Fruit fly (Drosophila melanogaster) whole organism, embryonic: ENCODE results near the gene Bacc.

ENCODE experiments used
- Antp ChIP-seq: fragments of 200-800 bp; sonication (Bioruptor generic); optimal IDR thresholded peaks from 3 replicates; lab custom pipeline; 2016; ENCODE audit warnings: missing biosample characterization, missing genetic modification characterization
- Blimp-1 ChIP-seq: fragments of 200-800 bp; sonication (Bioruptor generic); optimal IDR thresholded peaks from 3 replicates; lab custom pipeline; 2018; ENCODE audit warnings: missing biosample characterization, missing genetic modification characterization, mild to moderate bottlenecking, moderate library complexity, missing genetic modification reagents
- C15 ChIP-seq: fragments of 200-800 bp; sonication (Bioruptor generic); IDR thresholded peaks from 3 replicates; pipeline ENCODE4 v1.3.6; 2022; ENCODE audit warnings: missing biosample characterization, missing genetic modification characterization
- CG10274 ChIP-seq: fragments of 200-800 bp; sonication (Bioruptor generic); optimal IDR thresholded peaks from 3 replicates; lab custom pipeline; 2017; ENCODE audit warnings: missing biosample characterization, mild to moderate bottlenecking, missing genetic modification characterization
- CG10366 ChIP-seq: fragments of 200-800 bp; sonication (Bioruptor generic); IDR thresholded peaks from 2 replicates; pipeline ENCODE4 v1.3.6; 2022; ENCODE audit warnings: missing biosample characterization, missing genetic modification characterization
- CG12219 ChIP-seq: fragments of 200-800 bp; sonication (Bioruptor generic); optimal IDR thresholded peaks from 3 replicates; lab custom pipeline; 2018; ENCODE audit warnings: missing biosample characterization, mild to moderate bottlenecking, missing genetic modification characterization
- CG12299 ChIP-seq: fragments of 200-800 bp; sonication (Bioruptor generic); optimal IDR thresholded peaks from 2 replicates; lab custom pipeline; 2018; ENCODE audit warnings: missing biosample characterization, mild to moderate bottlenecking, missing genetic modification characterization
- CG12769 ChIP-seq: fragments of 200-800 bp; sonication (Bioruptor generic); optimal IDR thresholded peaks from 2 replicates; lab custom pipeline; 2019; ENCODE audit warnings: missing biosample characterization, mild to moderate bottlenecking, missing genetic modification characterization, moderate library complexity
- CG15601 ChIP-seq: fragments of 200-800 bp; sonication (Bioruptor generic); optimal IDR thresholded peaks from 3 replicates; lab custom pipeline; 2019; ENCODE audit warnings: missing biosample characterization, mild to moderate bottlenecking, missing genetic modification characterization, moderate library complexity
- CG16863 ChIP-seq: fragments of 200-800 bp; sonication (Bioruptor generic); optimal IDR thresholded peaks from 3 replicates; lab custom pipeline; 2016; ENCODE audit warnings: missing biosample characterization, missing genetic modification characterization
- CG17186 ChIP-seq: fragments of 200-800 bp; sonication (Bioruptor generic); optimal IDR thresholded peaks from 3 replicates; lab custom pipeline; 2017; ENCODE audit warnings: missing biosample characterization, missing genetic modification reagents, missing genetic modification characterization
- CG17328 ChIP-seq: fragments of 200-800 bp; sonication (Bioruptor generic); IDR thresholded peaks from 2 replicates; pipeline ENCODE4 v1.3.6; 2022; ENCODE audit warnings: missing biosample characterization, missing genetic modification characterization
- CG18619 ChIP-seq: fragments of 200-800 bp; sonication (Bioruptor generic); optimal IDR thresholded peaks from 3 replicates; lab custom pipeline; 2017; ENCODE audit warnings: missing biosample characterization, mild to moderate bottlenecking, missing genetic modification characterization
- CG2120 ChIP-seq: fragments of 200-800 bp; sonication (Bioruptor generic); optimal IDR thresholded peaks from 3 replicates; lab custom pipeline; 2016; ENCODE audit warnings: missing biosample characterization, missing genetic modification characterization
- CG31365 ChIP-seq: fragments of 200-800 bp; sonication (Bioruptor generic); optimal IDR thresholded peaks from 2 replicates; lab custom pipeline; 2018; ENCODE audit warnings: missing biosample characterization, mild to moderate bottlenecking, missing genetic modification characterization
- CG6689 ChIP-seq: fragments of 200-800 bp; sonication (Bioruptor generic); IDR thresholded peaks from 2 replicates; pipeline ENCODE4 v1.3.6; 2022; ENCODE audit warnings: missing biosample characterization, missing genetic modification characterization
- CG6854 ChIP-seq: fragments of 200-800 bp; sonication (Bioruptor generic); optimal IDR thresholded peaks from 3 replicates; lab custom pipeline; 2017; ENCODE audit warnings: missing biosample characterization, mild to moderate bottlenecking, missing genetic modification characterization
- CG7357 ChIP-seq: fragments of 200-800 bp; sonication (Bioruptor generic); IDR thresholded peaks from 3 replicates; pipeline ENCODE4 v1.3.6; 2022; ENCODE audit warnings: missing biosample characterization, missing genetic modification characterization
- CG7786 ChIP-seq: fragments of 200-800 bp; sonication (Bioruptor generic); optimal IDR thresholded peaks from 2 replicates; lab custom pipeline; 2016; ENCODE audit warnings: missing biosample characterization, missing genetic modification characterization
- CG9215 ChIP-seq: fragments of 200-800 bp; sonication (Bioruptor generic); IDR thresholded peaks from 2 replicates; pipeline ENCODE4 v1.3.6; 2022; ENCODE audit warnings: missing biosample characterization, missing genetic modification characterization
- D ChIP-seq, 2 experiments: fragments of 200-800 bp in 1 of 2; fragments of >200 bp in 1 of 2; sonication (Bioruptor generic) in 1 of 2; optimal IDR thresholded peaks; 2 replicates in 1 of 2; 3 replicates in 1 of 2; lab custom pipeline; 2017; ENCODE audit warnings: mild to moderate bottlenecking in 1 of 2, missing biosample characterization in 1 of 2, missing genetic modification characterization in 1 of 2, missing genetic modification reagents in 1 of 2
- D19B ChIP-seq: fragments of 200-800 bp; sonication (Bioruptor generic); optimal IDR thresholded peaks from 2 replicates; lab custom pipeline; 2017; ENCODE audit warnings: missing biosample characterization, mild to moderate bottlenecking, missing genetic modification characterization
- Deaf1 ChIP-seq: fragments of 200-800 bp; optimal IDR thresholded peaks from 3 replicates; lab custom pipeline; 2019; ENCODE audit warnings: missing biosample characterization, mild to moderate bottlenecking, missing genetic modification characterization, moderate library complexity
- Dip3 ChIP-seq: fragments of 200-800 bp; sonication (Bioruptor generic); optimal IDR thresholded peaks from 3 replicates; lab custom pipeline; 2016; ENCODE audit warnings: missing biosample characterization, missing genetic modification characterization
- GATAe ChIP-seq: fragments of 200-800 bp; sonication (Bioruptor generic); conservative IDR thresholded peaks from 2 replicates; pipeline ENCODE4 v1.3.6; 2022; ENCODE audit warnings: missing biosample characterization, missing genetic modification characterization
- HLH54F ChIP-seq: fragments of 200-800 bp; sonication (Bioruptor generic); optimal IDR thresholded peaks from 3 replicates; lab custom pipeline; 2016; ENCODE audit warnings: missing biosample characterization, missing genetic modification characterization
- Med ChIP-seq: fragments of 200-800 bp; sonication (Bioruptor generic); peaks from one replicate; lab custom pipeline; 2016; ENCODE audit warnings: missing biosample characterization, missing genetic modification characterization, mild to moderate bottlenecking, inconsistent platforms, moderate library complexity
- Meics ChIP-seq: fragments of 200-800 bp; sonication (Bioruptor generic); optimal IDR thresholded peaks from 2 replicates; lab custom pipeline; 2017; ENCODE audit warnings: missing biosample characterization, mild to moderate bottlenecking, missing genetic modification characterization
- Oli ChIP-seq: fragments of 200-800 bp; sonication (Bioruptor generic); optimal IDR thresholded peaks from 2 replicates; lab custom pipeline; 2018; ENCODE audit warnings: missing biosample characterization, mild to moderate bottlenecking, missing genetic modification characterization, moderate library complexity
- Pdp1 ChIP-seq, 2 experiments: fragments of 200-800 bp; sonication (Bioruptor generic); optimal IDR thresholded peaks; 3 replicates each; lab custom pipeline; 2016; ENCODE audit warnings: missing biosample characterization in 2 of 2, missing genetic modification characterization in 2 of 2, mild to moderate bottlenecking in 1 of 2, moderate library complexity in 1 of 2
- Rfx ChIP-seq: fragments of 200-800 bp; sonication (Bioruptor generic); IDR thresholded peaks from 2 replicates; pipeline ENCODE4 v1.3.6; 2022; ENCODE audit warnings: missing biosample characterization, missing genetic modification characterization
- TFAM ChIP-seq: fragments of 200-800 bp; sonication (Bioruptor generic); optimal IDR thresholded peaks from 2 replicates; lab custom pipeline; 2017; ENCODE audit warnings: missing biosample characterization, missing genetic modification characterization, inconsistent platforms
- al ChIP-seq: fragments of 200-800 bp; sonication (Bioruptor generic); IDR thresholded peaks from 2 replicates; pipeline ENCODE4 v1.3.6; 2022; ENCODE audit warnings: missing biosample characterization, missing genetic modification characterization
- bab2 ChIP-seq: fragments of 200-800 bp; sonication (Bioruptor generic); optimal IDR thresholded peaks from 2 replicates; lab custom pipeline; 2016; ENCODE audit warnings: missing biosample characterization, missing genetic modification characterization
- cad ChIP-seq: fragments of >200 bp; optimal IDR thresholded peaks from 2 replicates; lab custom pipeline; 2017; ENCODE audit warnings: missing biosample characterization, missing genetic modification characterization
- caup ChIP-seq: fragments of 200-800 bp; sonication (Bioruptor generic); optimal IDR thresholded peaks from 3 replicates; lab custom pipeline; 2017; ENCODE audit warnings: missing biosample characterization, mild to moderate bottlenecking, missing genetic modification characterization, moderate library complexity; ENCODE audit not compliant: severe bottlenecking
- dpn ChIP-seq, 2 experiments: fragments of 200-800 bp; sonication (Bioruptor generic); optimal IDR thresholded peaks; 3 replicates each; lab custom pipeline; 2016; ENCODE audit warnings: missing biosample characterization in 2 of 2, missing genetic modification characterization in 2 of 2
- fu2 ChIP-seq: fragments of 200-800 bp; sonication (Bioruptor generic); optimal IDR thresholded peaks from 2 replicates; lab custom pipeline; 2016; ENCODE audit warnings: missing biosample characterization, missing genetic modification characterization
- gem ChIP-seq: fragments of 200-800 bp; sonication (Bioruptor generic); optimal IDR thresholded peaks from 2 replicates; lab custom pipeline; 2019; ENCODE audit warnings: missing biosample characterization, mild to moderate bottlenecking, missing genetic modification characterization, moderate library complexity
- h ChIP-seq: fragments of >200 bp; optimal IDR thresholded peaks from 2 replicates; lab custom pipeline; 2017
- hb ChIP-seq: fragments of 200-800 bp; sonication (Bioruptor generic); IDR thresholded peaks from 3 replicates; pipeline ENCODE4 v1.3.6; 2022; ENCODE audit warnings: missing biosample characterization, missing genetic modification characterization; ENCODE audit not compliant: partially characterized antibody
- hth ChIP-seq: fragments of >200 bp; optimal IDR thresholded peaks from 2 replicates; lab custom pipeline; 2017; ENCODE audit warnings: inconsistent platforms
- ind ChIP-seq: fragments of 200-800 bp; sonication (Bioruptor generic); optimal IDR thresholded peaks from 3 replicates; lab custom pipeline; 2016; ENCODE audit warnings: missing biosample characterization, missing genetic modification characterization
- lilli ChIP-seq: fragments of 200-800 bp; sonication (Bioruptor generic); optimal IDR thresholded peaks from 3 replicates; lab custom pipeline; 2016; ENCODE audit warnings: missing biosample characterization, missing genetic modification characterization
- pho ChIP-seq: fragments of 200-800 bp; sonication (Bioruptor generic); optimal IDR thresholded peaks from 2 replicates; lab custom pipeline; 2016; ENCODE audit warnings: missing biosample characterization, missing genetic modification characterization
- pnt ChIP-seq: fragments of 200-800 bp; sonication (Bioruptor generic); optimal IDR thresholded peaks from 3 replicates; lab custom pipeline; 2016; ENCODE audit warnings: missing biosample characterization, missing genetic modification characterization
- psq ChIP-seq: fragments of 200-800 bp; sonication (Bioruptor generic); optimal IDR thresholded peaks from 2 replicates; lab custom pipeline; 2017; ENCODE audit warnings: missing biosample characterization, missing genetic modification characterization
- ranshi ChIP-seq: fragments of 200-800 bp; sonication (Bioruptor generic); IDR thresholded peaks from 2 replicates; pipeline ENCODE4 v1.3.6; 2022; ENCODE audit warnings: missing biosample characterization, missing genetic modification characterization
- row ChIP-seq: fragments of 200-800 bp; sonication (Bioruptor generic); IDR thresholded peaks from 3 replicates; pipeline ENCODE4 v1.3.6; 2022; ENCODE audit warnings: missing biosample characterization, missing genetic modification characterization
- seq ChIP-seq: fragments of 200-800 bp; sonication (Bioruptor generic); IDR thresholded peaks from 2 replicates; pipeline ENCODE4 v1.3.6; 2022; ENCODE audit warnings: missing biosample characterization, missing genetic modification characterization
- zen ChIP-seq: fragments of 200-800 bp; sonication (Bioruptor generic); optimal IDR thresholded peaks from 3 replicates; lab custom pipeline; 2018; ENCODE audit warnings: missing biosample characterization, mild to moderate bottlenecking, missing genetic modification characterization, moderate library complexity
- zfh1 ChIP-seq: fragments of 200-800 bp; sonication (Bioruptor generic); IDR thresholded peaks from 3 replicates; pipeline ENCODE4 v1.3.6; 2022; ENCODE audit warnings: missing biosample characterization, missing genetic modification characterization

Bacc gene

dm6 chr2L:2734946-2735345 is 17.3 kb upstream of the Bacc start (continued):
- TF ChIP-seq Oli (no peak), lilli (peak; percentile 23), gem (tag; lab: Kevin White, UChicago) (no peak), caup (GFP tag; lab: Kevin White, UChicago) (no peak), CG16863 (GFP tag; lab: Kevin White, UChicago) (no peak), fu2 (peak; percentile 38), zfh1 (GFP tag; lab: Robert Waterston, UW) (no peak), CG31365 (tag; lab: Kevin White, UChicago) (no peak), Med (GFP tag; lab: Kevin White, UChicago) (peak; percentile 79), bab2 (GFP tag; lab: Kevin White, UChicago) (no peak), dpn (GFP tag; optimal IDR thresholded peaks at IDR 0.05; lab: Kevin White, UChicago) (peak in 1 of 2 experiments; percentile 14), Antp (GFP tag; lab: Kevin White, UChicago) (peak; percentile 11), cad (no peak), CG2120 (GFP tag; lab: Kevin White, UChicago) (peak; percentile 63), CG10274 (GFP tag; lab: Kevin White, UChicago) (peak; percentile 96), CG6854 (no peak), CG12299 (tag; lab: Kevin White, UChicago) (no peak), CG7357 (GFP tag; lab: Robert Waterston, UW) (0 out of 3 replicates have a peak, but pooled peaks have one; percentile 27), hb (no peak), TFAM (GFP tag; lab: Kevin White, UChicago) (no peak), CG17186 (GFP tag; lab: Kevin White, UChicago) (no peak), D (optimal IDR thresholded peaks at IDR 0.05; lab: Kevin White, UChicago) (no peak), D (GFP tag; optimal IDR thresholded peaks at IDR 0.05; lab: Kevin White, UChicago) (no peak), Meics (GFP tag; lab: Kevin White, UChicago) (peak; percentile 12), h (lab: Kevin White, UChicago) (no peak), CG17328 (GFP tag; lab: Robert Waterston, UW) (no peak), CG18619 (GFP tag; lab: Kevin White, UChicago) (peak; percentile 17), psq (GFP tag; lab: Kevin White, UChicago) (no peak), ind (no peak), Blimp-1 (GFP tag; lab: Kevin White, UChicago) (no peak), Pdp1 (GFP tag; optimal IDR thresholded peaks at IDR 0.05; lab: Kevin White, UChicago) (no peak), pho (GFP tag; lab: Kevin White, UChicago) (peak; percentile 44), seq (GFP tag; lab: Robert Waterston, UW) (no peak), CG10366 (GFP tag; lab: Robert Waterston, UW) (no peak), CG6689 (GFP tag; lab: Robert Waterston, UW) (0 out of 2 replicates have a peak, but pooled peaks have one; percentile 11), al (GFP tag; lab: Robert Waterston, UW) (peak; percentile 56; the same call in 1 of the 2 replicates), D19B (GFP tag; lab: Kevin White, UChicago) (peak; percentile 17), HLH54F (GFP tag; lab: Kevin White, UChicago) (peak; percentile 35), Deaf1 (tag; lab: Kevin White, UChicago) (no peak), hth (no peak), ranshi (GFP tag; lab: Robert Waterston, UW) (no peak), CG12769 (tag; lab: Kevin White, UChicago) (peak; percentile 47), C15 (GFP tag; lab: Robert Waterston, UW) (0 out of 3 replicates have a peak, but pooled peaks have one; percentile 23), Dip3 (GFP tag; lab: Kevin White, UChicago) (peak; percentile 36), row (GFP tag; lab: Robert Waterston, UW) (0 out of 3 replicates have a peak, but pooled peaks have one; percentile 43), CG9215 (GFP tag; lab: Robert Waterston, UW) (no peak), zen (tag; lab: Kevin White, UChicago) (no peak), CG12219 (GFP tag; lab: Kevin White, UChicago) (no peak), CG15601 (tag; lab: Kevin White, UChicago) (no peak), CG7786 (GFP tag; lab: Kevin White, UChicago) (peak; percentile 21), Rfx (GFP tag; lab: Robert Waterston, UW) (peak; percentile 51), pnt (no peak), GATAe (GFP tag; lab: Robert Waterston, UW) (no peak)
